Fruit fly (Drosophila melanogaster) whole organism, adult: ENCODE results near the gene Pex19.
A peak's percentile ranks its signal among the peaks of the same experiment; 100 is the strongest.

Experiments
- CG11617 ChIP-seq: fragments of 200-800 bp; sonication (Bioruptor generic); optimal IDR thresholded peaks from 2 replicates; lab custom pipeline; 2017; ENCODE audit warnings: mild to moderate bottlenecking, missing biosample characterization, missing genetic modification reagents, missing genetic modification characterization
- CG12768 ChIP-seq: fragments of 200-800 bp; sonication (Bioruptor generic); optimal IDR thresholded peaks from 2 replicates; lab custom pipeline; 2017; ENCODE audit warnings: missing biosample characterization, missing genetic modification characterization, mild to moderate bottlenecking, moderate library complexity, missing genetic modification reagents
- CG14711 ChIP-seq: fragments of 200-800 bp; sonication (Bioruptor generic); optimal IDR thresholded peaks from 2 replicates; lab custom pipeline; 2018; ENCODE audit warnings: missing biosample characterization, mild to moderate bottlenecking, missing genetic modification characterization, moderate library complexity
- CG1620 ChIP-seq: fragments of 200-800 bp; sonication (Bioruptor generic); optimal IDR thresholded peaks from 2 replicates; lab custom pipeline; 2016; ENCODE audit warnings: missing biosample characterization, missing genetic modification characterization
- CG33017 ChIP-seq: fragments of 200-800 bp; sonication (Bioruptor generic); optimal IDR thresholded peaks from 2 replicates; lab custom pipeline; 2018; ENCODE audit warnings: missing biosample characterization, mild to moderate bottlenecking, missing genetic modification characterization, moderate library complexity
- CG5204 ChIP-seq: fragments of 200-800 bp; sonication (Bioruptor generic); optimal IDR thresholded peaks from 2 replicates; lab custom pipeline; 2016; ENCODE audit warnings: missing biosample characterization, missing genetic modification characterization
- CG7045 ChIP-seq: fragments of 200-800 bp; sonication (Bioruptor generic); optimal IDR thresholded peaks from 2 replicates; lab custom pipeline; 2017; ENCODE audit warnings: missing biosample characterization, mild to moderate bottlenecking, missing genetic modification characterization
- CG7101 ChIP-seq: fragments of 200-800 bp; sonication (Bioruptor generic); optimal IDR thresholded peaks from 2 replicates; lab custom pipeline; 2018; ENCODE audit warnings: missing biosample characterization, mild to moderate bottlenecking, missing genetic modification characterization, moderate library complexity
- Clk ChIP-seq: fragments of 200-800 bp; sonication (Bioruptor generic); optimal IDR thresholded peaks from 2 replicates; lab custom pipeline; 2017; ENCODE audit warnings: missing biosample characterization, missing genetic modification characterization
- Crg-1 ChIP-seq: fragments of 200-800 bp; sonication (Bioruptor generic); optimal IDR thresholded peaks from 2 replicates; lab custom pipeline; 2016; ENCODE audit warnings: missing biosample characterization, missing genetic modification characterization
- Hr96 ChIP-seq: fragments of 200-800 bp; sonication (Bioruptor generic); optimal IDR thresholded peaks from 2 replicates; lab custom pipeline; 2016; ENCODE audit warnings: missing biosample characterization, missing genetic modification characterization
- Mnt ChIP-seq: fragments of 200-800 bp; sonication (Bioruptor generic); optimal IDR thresholded peaks from 2 replicates; lab custom pipeline; 2016; ENCODE audit warnings: missing biosample characterization, mild to moderate bottlenecking, missing genetic modification characterization
- bab1 ChIP-seq: fragments of 200-800 bp; sonication (Bioruptor generic); optimal IDR thresholded peaks from 3 replicates; lab custom pipeline; 2019; ENCODE audit warnings: missing biosample characterization, mild to moderate bottlenecking, missing genetic modification characterization, moderate library complexity
- cic ChIP-seq: fragments of 200-800 bp; sonication (Bioruptor generic); optimal IDR thresholded peaks from 2 replicates; lab custom pipeline; 2017; ENCODE audit warnings: missing biosample characterization, mild to moderate bottlenecking, missing genetic modification characterization, moderate library complexity
- cnc ChIP-seq, 2 experiments: fragments of >200 bp; optimal IDR thresholded peaks; 2 replicates each; lab custom pipeline; 2017
- kay ChIP-seq: fragments of 200-800 bp; sonication (Bioruptor generic); peaks from one replicate; lab custom pipeline; 2016; ENCODE audit warnings: missing biosample characterization, missing genetic modification characterization, borderline replicate concordance
- ovo ChIP-seq: fragments of 200-800 bp; sonication (Bioruptor generic); optimal IDR thresholded peaks from 2 replicates; lab custom pipeline; 2016; ENCODE audit warnings: missing biosample characterization, missing genetic modification characterization
- pad ChIP-seq: fragments of 200-800 bp; sonication (Bioruptor generic); optimal IDR thresholded peaks from 3 replicates; lab custom pipeline; 2017; ENCODE audit warnings: missing biosample characterization, missing genetic modification characterization, mild to moderate bottlenecking, moderate library complexity, missing genetic modification reagents
- tj ChIP-seq: fragments of 200-800 bp; sonication (Bioruptor generic); optimal IDR thresholded peaks from 3 replicates; lab custom pipeline; 2017; ENCODE audit warnings: missing biosample characterization, mild to moderate bottlenecking, missing genetic modification characterization, moderate library complexity
- toe ChIP-seq: fragments of 200-800 bp; sonication (Bioruptor generic); optimal IDR thresholded peaks from 2 replicates; lab custom pipeline; 2016; ENCODE audit warnings: missing biosample characterization, missing genetic modification characterization

Gene Pex19

DNA sequence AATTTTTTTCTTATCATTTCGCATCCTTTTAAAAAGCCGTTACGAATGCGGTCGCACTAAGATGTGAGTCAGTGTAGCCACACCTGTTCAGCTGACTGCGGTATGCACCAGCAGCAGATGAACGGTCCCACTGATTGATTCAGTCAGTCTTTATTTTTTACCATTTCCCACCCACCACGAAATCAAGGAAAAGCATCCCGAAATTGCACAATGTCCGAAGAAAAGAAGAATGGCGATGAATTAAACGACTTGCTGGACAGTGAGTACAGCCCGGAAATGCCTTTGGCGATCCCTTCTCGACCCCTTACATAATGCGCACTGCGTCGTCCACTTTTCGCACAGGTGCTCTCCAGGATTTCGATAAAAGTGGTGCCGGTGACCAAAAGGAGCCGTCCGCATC, 2.0 kb downstream of the Pex19 start:
- TF ChIP-seq toe (GFP tag; lab: Kevin White, UChicago) (no peak), Crg-1 (GFP tag; lab: Kevin White, UChicago) (no peak), bab1 (GFP tag; lab: Kevin White, UChicago) (peak; percentile 44), Mnt (GFP tag; lab: Kevin White, UChicago) (peak; percentile 33)

DNA sequence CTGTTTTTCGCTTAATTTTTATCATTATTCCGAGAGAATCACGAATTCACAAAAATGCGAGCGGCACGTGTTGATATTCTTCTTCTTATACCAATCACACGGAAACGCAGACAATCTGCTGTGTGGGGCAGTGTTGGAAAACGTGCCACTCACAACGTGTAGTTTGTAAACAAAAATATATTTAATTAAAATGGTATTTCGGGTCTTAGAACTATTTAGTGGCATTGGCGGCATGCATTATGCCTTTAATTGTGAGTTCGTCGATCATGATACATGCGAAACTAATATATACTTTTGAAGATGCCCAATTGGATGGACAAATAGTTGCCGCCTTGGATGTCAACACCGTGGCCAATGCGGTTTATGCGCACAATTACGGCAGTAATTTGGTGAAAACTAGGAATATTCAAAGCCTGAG, 4.8 kb downstream of the Pex19 start, which contains the start of the genes CG6712 and Mt2:
TSS of gene CG6712 (minus strand) at position 116 of the 418 bp plus-strand sequence.
TSS of gene Mt2 (plus strand) at position 130 of the 418 bp plus-strand sequence.
- TF ChIP-seq CG7101 (tag; lab: Kevin White, UChicago) (peak; percentile 31), Mnt (GFP tag; lab: Kevin White, UChicago) (peak; percentile 99), CG12768 (GFP tag; lab: Kevin White, UChicago) (peak; percentile 2), CG14711 (no peak), cic (GFP tag; lab: Kevin White, UChicago) (peak; percentile 11), pad (peak; percentile 19), bab1 (GFP tag; lab: Kevin White, UChicago) (peak; percentile 1), CG1620 (no peak), CG11617 (GFP tag; lab: Kevin White, UChicago) (no peak), Crg-1 (GFP tag; lab: Kevin White, UChicago) (peak; percentile 28), Hr96 (GFP tag; lab: Kevin White, UChicago) (no peak)

DNA sequence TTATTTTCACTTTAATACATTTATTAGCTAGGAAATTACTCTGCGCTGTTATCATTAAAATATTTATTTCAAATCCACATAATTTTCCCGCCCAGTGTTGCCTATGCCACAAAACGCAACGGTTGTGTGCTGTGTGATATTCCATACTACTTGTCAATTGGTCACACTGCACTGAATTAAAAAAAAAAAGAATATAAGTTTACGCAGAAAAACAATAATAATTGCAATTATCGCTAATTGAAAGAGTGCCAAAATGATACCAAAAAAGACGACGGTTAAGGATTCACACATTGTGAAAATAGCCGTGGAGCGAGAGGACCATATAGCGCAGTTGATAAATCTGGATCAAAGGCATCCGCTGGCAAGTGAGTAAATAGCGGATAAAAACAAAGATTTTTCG, 6.1 kb downstream of the Pex19 start, which contains the start of gene Ced-12:
TSS of gene Ced-12 (plus strand) at position 141 of the 400 bp plus-strand sequence.
- peak; percentile 26 for TF ChIP-seq CG11617 (GFP tag; lab: Kevin White, UChicago)
- peak; percentile 10 for TF ChIP-seq CG14711
- no peak for TF ChIP-seq cnc (optimal IDR thresholded peaks at IDR 0.05; lab: Kevin White, UChicago)
- TF ChIP-seq tj (GFP tag; lab: Kevin White, UChicago): no peak
- TF ChIP-seq bab1 (GFP tag; lab: Kevin White, UChicago): peak; percentile 26
- TF ChIP-seq CG12768 (GFP tag; lab: Kevin White, UChicago): no peak
- no peak for TF ChIP-seq CG7045 (GFP tag; lab: Kevin White, UChicago)

DNA sequence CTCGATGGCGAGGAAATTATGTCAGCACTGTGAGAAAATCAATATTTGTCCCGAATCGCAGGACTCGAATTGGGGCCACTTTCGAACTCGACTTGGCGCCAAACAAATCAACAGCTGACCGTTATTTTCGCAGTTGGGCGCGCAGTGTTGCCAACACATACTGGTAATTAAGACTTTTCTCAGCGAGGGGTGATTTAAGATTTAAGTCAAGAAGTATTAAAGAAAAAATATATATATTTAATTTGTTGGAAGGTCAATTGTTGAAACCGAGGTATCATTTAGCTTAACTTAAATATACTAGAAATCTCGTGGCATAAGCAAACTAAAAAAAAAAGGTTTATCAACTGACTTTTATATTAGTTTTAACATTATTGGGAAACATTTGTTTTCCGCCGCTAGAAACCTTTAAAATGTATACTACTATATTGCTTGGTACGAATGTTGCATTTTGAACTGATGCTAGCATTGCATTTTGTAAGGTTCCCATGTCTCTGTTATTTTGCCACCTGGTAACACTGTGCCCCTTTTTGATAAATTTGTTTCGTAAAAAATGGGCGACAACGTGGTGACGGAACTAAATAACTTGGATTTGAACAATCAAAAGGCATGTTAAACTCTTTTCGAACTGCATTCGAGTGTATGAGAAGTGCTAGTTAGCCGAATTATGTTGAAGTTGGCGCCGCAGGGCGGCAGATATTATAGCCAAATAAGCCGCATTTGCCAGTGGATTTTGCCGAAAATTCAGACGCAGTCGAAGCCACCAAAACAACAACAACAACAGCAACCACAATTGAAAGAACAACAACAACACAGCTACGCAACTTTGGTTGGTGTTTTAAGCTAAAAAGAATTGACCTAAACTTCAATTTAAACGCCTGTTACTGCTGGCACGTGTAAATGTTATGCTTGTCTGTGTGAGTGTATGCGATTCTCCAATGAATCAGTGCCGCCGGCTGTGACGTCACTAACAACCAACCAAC, 11.9 kb downstream of the Pex19 start, which contains the start of the genes Patsas and ThrRS:
TSS of gene Patsas (minus strand) at position 55 of the 980 bp plus-strand sequence.
TSS of gene ThrRS (plus strand) at position 521 of the 980 bp plus-strand sequence.
- peak; percentile 72 for TF ChIP-seq CG33017 (tag; lab: Kevin White, UChicago)
- TF ChIP-seq tj (GFP tag; lab: Kevin White, UChicago): peak; percentile 67
- no peak for TF ChIP-seq kay (GFP tag; lab: Kevin White, UChicago)
- no peak for TF ChIP-seq cnc (optimal IDR thresholded peaks at IDR 0.05; lab: Kevin White, UChicago)
- TF ChIP-seq CG7101 (tag; lab: Kevin White, UChicago): peak; percentile 80
- peak; percentile 51 for TF ChIP-seq ovo
- peak; percentile 87 for TF ChIP-seq Mnt (GFP tag; lab: Kevin White, UChicago)
- peak; percentile 86 for TF ChIP-seq CG14711
- no peak for TF ChIP-seq CG5204 (GFP tag; lab: Kevin White, UChicago)
- peak; percentile 77 for TF ChIP-seq CG12768 (GFP tag; lab: Kevin White, UChicago)
- TF ChIP-seq cic (GFP tag; lab: Kevin White, UChicago): peak; percentile 39
- TF ChIP-seq pad: peak; percentile 69
- peak; percentile 70 for TF ChIP-seq CG1620
- peak; percentile 76 for TF ChIP-seq CG11617 (GFP tag; lab: Kevin White, UChicago)
- TF ChIP-seq CG7045 (GFP tag; lab: Kevin White, UChicago): peak; percentile 89
- peak; percentile 84 for TF ChIP-seq toe (GFP tag; lab: Kevin White, UChicago)
- TF ChIP-seq Clk (GFP tag; lab: Kevin White, UChicago): peak; percentile 39
- peak; percentile 50 for TF ChIP-seq bab1 (GFP tag; lab: Kevin White, UChicago)
- TF ChIP-seq Hr96 (GFP tag; lab: Kevin White, UChicago): peak; percentile 66
- TF ChIP-seq Crg-1 (GFP tag; lab: Kevin White, UChicago): peak; percentile 23

DNA sequence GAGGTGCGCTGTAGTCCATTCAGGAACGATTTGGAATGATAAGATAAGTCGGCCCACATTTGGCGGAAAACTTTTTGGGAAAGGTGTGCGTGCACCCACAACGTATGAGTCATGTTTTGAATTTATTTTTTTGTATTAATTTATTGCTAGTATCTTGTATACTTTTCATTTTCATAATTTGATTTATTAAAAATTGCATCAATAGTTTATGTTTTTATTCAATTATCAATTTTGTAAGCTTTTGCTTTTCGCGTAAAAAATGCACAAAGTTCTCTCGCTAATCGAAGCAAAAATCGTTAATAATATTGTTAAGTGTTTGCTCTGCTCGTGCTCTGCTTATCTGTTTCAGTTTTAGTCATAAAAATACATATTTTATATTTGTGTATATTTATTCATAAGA, 15.5 kb downstream of the Pex19 start:
- TF ChIP-seq CG7101 (tag; lab: Kevin White, UChicago): no peak
- TF ChIP-seq Clk (GFP tag; lab: Kevin White, UChicago): no peak
- no peak for TF ChIP-seq CG7045 (GFP tag; lab: Kevin White, UChicago)
- TF ChIP-seq CG5204 (GFP tag; lab: Kevin White, UChicago): no peak
- TF ChIP-seq CG12768 (GFP tag; lab: Kevin White, UChicago): no peak
- no peak for TF ChIP-seq CG1620
- TF ChIP-seq toe (GFP tag; lab: Kevin White, UChicago): no peak
- no peak for TF ChIP-seq CG14711
- no peak for TF ChIP-seq Crg-1 (GFP tag; lab: Kevin White, UChicago)
- TF ChIP-seq pad: no peak
- TF ChIP-seq cic (GFP tag; lab: Kevin White, UChicago): peak; percentile 26
- TF ChIP-seq Mnt (GFP tag; lab: Kevin White, UChicago): peak; percentile 6
- TF ChIP-seq CG33017 (tag; lab: Kevin White, UChicago): no peak
- no peak for TF ChIP-seq Hr96 (GFP tag; lab: Kevin White, UChicago)
- no peak for TF ChIP-seq ovo
- TF ChIP-seq cnc (optimal IDR thresholded peaks at IDR 0.05; lab: Kevin White, UChicago): no peak
- no peak for TF ChIP-seq tj (GFP tag; lab: Kevin White, UChicago)
- peak; percentile 96 for TF ChIP-seq kay (GFP tag; lab: Kevin White, UChicago)
- no peak for TF ChIP-seq bab1 (GFP tag; lab: Kevin White, UChicago)
- no peak for TF ChIP-seq CG11617 (GFP tag; lab: Kevin White, UChicago)
